Comparison of ENCODE assay signal across 1 fruit fly cellular context in genomic region chr3L:20444815-20445519, dm6.
A peak's percentile ranks its signal among the peaks of the same experiment; 100 is the strongest.
TF ChIP-seq lines count a peak whose summit lies in the region.

No protein-coding gene starts in this region.

TF ChIP-seq in whole organism, embryonic, 481 proteins besides CTCF, POLR2A, EP300 and RAD21 (continued from another document and continues in another):
- peak; percentile 77 for TF ChIP-seq CG6175 (GFP tag; IDR thresholded peaks at IDR 0.05; lab: Robert Waterston, UW)
- TF ChIP-seq klu (GFP tag; IDR thresholded peaks at IDR 0.05; lab: Robert Waterston, UW), result peak; percentile 79
- no peak for TF ChIP-seq Sin3A (optimal IDR thresholded peaks at IDR 0.05; lab: Kevin White, UChicago)
- TF ChIP-seq sisA (GFP tag; IDR thresholded peaks at IDR 0.05; lab: Robert Waterston, UW), result peak; percentile 89
- TF ChIP-seq grn (GFP tag; optimal IDR thresholded peaks at IDR 0.05; lab: Kevin White, UChicago), result peak; percentile 23
- peak; percentile 86 for TF ChIP-seq sim (GFP tag; IDR thresholded peaks at IDR 0.05; lab: Robert Waterston, UW)
- TF ChIP-seq CG12769 (tag; optimal IDR thresholded peaks at IDR 0.05; lab: Kevin White, UChicago), result peak; percentile 85
- no peak for TF ChIP-seq her (GFP tag; optimal IDR thresholded peaks at IDR 0.05; lab: Kevin White, UChicago)
- peak; percentile 50 for TF ChIP-seq CG4328 (GFP tag; optimal IDR thresholded peaks at IDR 0.05; lab: Kevin White, UChicago)
- peak; percentile 76 for TF ChIP-seq tin (GFP tag; optimal IDR thresholded peaks at IDR 0.05; lab: Kevin White, UChicago)
- peak; percentile 74 for TF ChIP-seq lilli (GFP tag; optimal IDR thresholded peaks at IDR 0.05; lab: Kevin White, UChicago)
- TF ChIP-seq Hr78 (GFP tag; optimal IDR thresholded peaks at IDR 0.05; lab: Kevin White, UChicago), result peak in 1 of 2 experiments; percentile 33
- TF ChIP-seq ranshi (GFP tag; IDR thresholded peaks at IDR 0.05; lab: Robert Waterston, UW), result peak; percentile 91
- no peak for TF ChIP-seq mld (GFP tag; IDR thresholded peaks at IDR 0.05; lab: Robert Waterston, UW; ENCODE audit: partially characterized antibody)
- peak; percentile 88 for TF ChIP-seq B-H1 (GFP tag; IDR thresholded peaks at IDR 0.05; lab: Robert Waterston, UW)
- TF ChIP-seq Ptx1 (GFP tag; IDR thresholded peaks at IDR 0.05; lab: Robert Waterston, UW), result peak; percentile 93
- TF ChIP-seq oc (tag; optimal IDR thresholded peaks at IDR 0.05; lab: Kevin White, UChicago), result peak; percentile 81
- peak; percentile 84 for TF ChIP-seq CG4730 (GFP tag; IDR thresholded peaks at IDR 0.05; lab: Robert Waterston, UW)
- TF ChIP-seq YL-1 (GFP tag; optimal IDR thresholded peaks at IDR 0.05; lab: Kevin White, UChicago), result peak; percentile 34
- no peak for TF ChIP-seq pan (optimal IDR thresholded peaks at IDR 0.05; lab: Kevin White, UChicago)
- TF ChIP-seq pan (GFP tag; optimal IDR thresholded peaks at IDR 0.05 in 1 of 2, IDR thresholded peaks at IDR 0.05 in 1 of 2), result peak in 1 of 2 experiments; percentile 94
- peak; percentile 77 for TF ChIP-seq nau (GFP tag; optimal IDR thresholded peaks at IDR 0.05; lab: Kevin White, UChicago)
- no peak for TF ChIP-seq abd-A (tag; optimal IDR thresholded peaks at IDR 0.05; lab: Kevin White, UChicago)
- peak; percentile 44 for TF ChIP-seq jumu (GFP tag; optimal IDR thresholded peaks at IDR 0.05; lab: Kevin White, UChicago)
- no peak for TF ChIP-seq ato (GFP tag; IDR thresholded peaks at IDR 0.05; lab: Robert Waterston, UW; ENCODE audit: partially characterized antibody)
- TF ChIP-seq CG11456 (GFP tag; IDR thresholded peaks at IDR 0.05; lab: Robert Waterston, UW), result peak; percentile 88
- peak; percentile 83 for TF ChIP-seq grau (tag; optimal IDR thresholded peaks at IDR 0.05; lab: Kevin White, UChicago)
- TF ChIP-seq CG17912 (GFP tag; optimal IDR thresholded peaks at IDR 0.05; lab: Kevin White, UChicago), result no peak
- peak; percentile 60 for TF ChIP-seq CG18011 (GFP tag; optimal IDR thresholded peaks at IDR 0.05; lab: Kevin White, UChicago)
- peak; percentile 88 for TF ChIP-seq CG4424 (GFP tag; optimal IDR thresholded peaks at IDR 0.05; lab: Kevin White, UChicago)
- peak; percentile 66 for TF ChIP-seq Spps (tag; optimal IDR thresholded peaks at IDR 0.05; lab: Kevin White, UChicago)
- peak; percentile 87 for TF ChIP-seq CG32772 (GFP tag; IDR thresholded peaks at IDR 0.05; lab: Robert Waterston, UW)
- peak; percentile 85 for TF ChIP-seq CG11247 (GFP tag; IDR thresholded peaks at IDR 0.05; lab: Robert Waterston, UW)
- TF ChIP-seq Usf (GFP tag; optimal IDR thresholded peaks at IDR 0.05; lab: Kevin White, UChicago), result peak; percentile 54
- 0 out of 3 replicates have a peak, but pooled peaks have one; percentile 20 for TF ChIP-seq CG14860 (GFP tag; IDR thresholded peaks at IDR 0.05; lab: Robert Waterston, UW; ENCODE audit: partially characterized antibody)
- TF ChIP-seq fd64A (GFP tag; optimal IDR thresholded peaks at IDR 0.05; lab: Kevin White, UChicago), result peak; percentile 68
- TF ChIP-seq CG11085 (GFP tag; IDR thresholded peaks at IDR 0.05; lab: Robert Waterston, UW), result peak; percentile 73
- peak; percentile 86 for TF ChIP-seq Fer3 (tag; optimal IDR thresholded peaks at IDR 0.05; lab: Kevin White, UChicago)
- peak; percentile 91 for TF ChIP-seq Sox102F (GFP tag; optimal IDR thresholded peaks at IDR 0.05; lab: Kevin White, UChicago)
- peak; percentile 85 for TF ChIP-seq Blimp-1 (GFP tag; optimal IDR thresholded peaks at IDR 0.05; lab: Kevin White, UChicago)
- TF ChIP-seq vvl (GFP tag; IDR thresholded peaks at IDR 0.05; lab: Robert Waterston, UW), result peak; percentile 96
- TF ChIP-seq dati (GFP tag; IDR thresholded peaks at IDR 0.05; lab: Robert Waterston, UW), result peak; percentile 74; the same call in 1 of the 2 replicates
- TF ChIP-seq CG12236 (GFP tag; optimal IDR thresholded peaks at IDR 0.05; lab: Kevin White, UChicago), result no peak
- TF ChIP-seq CG9609 (GFP tag; optimal IDR thresholded peaks at IDR 0.05; lab: Kevin White, UChicago), result peak; percentile 37
- peak; percentile 81 for TF ChIP-seq ssp (GFP tag; IDR thresholded peaks at IDR 0.05; lab: Robert Waterston, UW)
- peak; percentile 91 for TF ChIP-seq lmd (GFP tag; IDR thresholded peaks at IDR 0.05; lab: Robert Waterston, UW)
- TF ChIP-seq CG34224 (GFP tag; IDR thresholded peaks at IDR 0.05; lab: Robert Waterston, UW; ENCODE audit: partially characterized antibody), result no peak
- peak; percentile 84 for TF ChIP-seq al (GFP tag; IDR thresholded peaks at IDR 0.05; lab: Robert Waterston, UW)
- TF ChIP-seq dimm (GFP tag; IDR thresholded peaks at IDR 0.05; lab: Robert Waterston, UW), result peak; percentile 66; the same call in 1 of the 2 replicates
- TF ChIP-seq CG1647 (GFP tag; optimal IDR thresholded peaks at IDR 0.05; lab: Kevin White, UChicago), result no peak
- TF ChIP-seq CG34422 (GFP tag; IDR thresholded peaks at IDR 0.05; lab: Robert Waterston, UW), result peak; percentile 94
- no peak for TF ChIP-seq pfk (GFP tag; optimal IDR thresholded peaks at IDR 0.05; lab: Kevin White, UChicago)
- TF ChIP-seq Poxn (GFP tag; IDR thresholded peaks at IDR 0.05; lab: Robert Waterston, UW), result 0 out of 2 replicates have a peak, but pooled peaks have one; percentile 37
- TF ChIP-seq wdn (GFP tag; IDR thresholded peaks at IDR 0.05; lab: Robert Waterston, UW), result peak; percentile 81
- TF ChIP-seq CG3065 (GFP tag; optimal IDR thresholded peaks at IDR 0.05; lab: Kevin White, UChicago), result peak; percentile 43
- peak; percentile 69 for TF ChIP-seq CrebB (tag; optimal IDR thresholded peaks at IDR 0.05; lab: Kevin White, UChicago)
- TF ChIP-seq CG18476 (GFP tag; optimal IDR thresholded peaks at IDR 0.05; lab: Kevin White, UChicago), result peak; percentile 53
- peak; percentile 86 for TF ChIP-seq CG2889 (GFP tag; IDR thresholded peaks at IDR 0.05; lab: Robert Waterston, UW)
- TF ChIP-seq CG14050 (GFP tag; IDR thresholded peaks at IDR 0.05; lab: Robert Waterston, UW), result peak; percentile 87
- peak; percentile 79 for TF ChIP-seq fd3F (GFP tag; optimal IDR thresholded peaks at IDR 0.05; lab: Kevin White, UChicago)
- peak; percentile 82 for TF ChIP-seq Gug (GFP tag; IDR thresholded peaks at IDR 0.05; lab: Robert Waterston, UW)
- no peak for TF ChIP-seq CG15479 (GFP tag; optimal IDR thresholded peaks at IDR 0.05; lab: Kevin White, UChicago)
- peak; percentile 89 for TF ChIP-seq ind (GFP tag; optimal IDR thresholded peaks at IDR 0.05; lab: Kevin White, UChicago)
- peak; percentile 74 for TF ChIP-seq corto (GFP tag; optimal IDR thresholded peaks at IDR 0.05; lab: Kevin White, UChicago)
- TF ChIP-seq CG12071 (GFP tag; optimal IDR thresholded peaks at IDR 0.05; lab: Kevin White, UChicago), result peak; percentile 77
- peak; percentile 71 for TF ChIP-seq trem (tag; optimal IDR thresholded peaks at IDR 0.05; lab: Kevin White, UChicago)
- TF ChIP-seq HLH4C (GFP tag; IDR thresholded peaks at IDR 0.05; lab: Robert Waterston, UW; ENCODE audit: partially characterized antibody), result peak; percentile 45; the same call in 1 of the 3 replicates
- peak; percentile 84 for TF ChIP-seq caup (GFP tag; optimal IDR thresholded peaks at IDR 0.05; lab: Kevin White, UChicago; ENCODE audit: severe bottlenecking)
- TF ChIP-seq CG12659 (GFP tag; optimal IDR thresholded peaks at IDR 0.05; lab: Kevin White, UChicago), result peak; percentile 88
- peak; percentile 78 to 89 for TF ChIP-seq bsh (GFP tag; optimal IDR thresholded peaks at IDR 0.05; lab: Kevin White, UChicago)
- peak; percentile 88 for TF ChIP-seq CG14014 (GFP tag; IDR thresholded peaks at IDR 0.05; lab: Robert Waterston, UW)
- TF ChIP-seq C15 (GFP tag; IDR thresholded peaks at IDR 0.05; lab: Robert Waterston, UW), result peak; percentile 80; the same call in 2 of the 3 replicates
- peak; percentile 64 for TF ChIP-seq CG7987 (GFP tag; optimal IDR thresholded peaks at IDR 0.05; lab: Kevin White, UChicago)
- TF ChIP-seq dysf (GFP tag; IDR thresholded peaks at IDR 0.05; lab: Robert Waterston, UW), result peak; percentile 93
- peak; percentile 72 for TF ChIP-seq salm (tag; optimal IDR thresholded peaks at IDR 0.05; lab: Kevin White, UChicago)
- TF ChIP-seq Rfx (GFP tag; IDR thresholded peaks at IDR 0.05; lab: Robert Waterston, UW), result peak; percentile 91
- peak; percentile 86 for TF ChIP-seq Meics (GFP tag; optimal IDR thresholded peaks at IDR 0.05; lab: Kevin White, UChicago)
- peak; percentile 69 for TF ChIP-seq E2f2 (GFP tag; IDR thresholded peaks at IDR 0.05; lab: Robert Waterston, UW)
- TF ChIP-seq CG10543 (GFP tag; optimal IDR thresholded peaks at IDR 0.05; lab: Kevin White, UChicago), result peak; percentile 9
- TF ChIP-seq gfzf (GFP tag; optimal IDR thresholded peaks at IDR 0.05; lab: Kevin White, UChicago), result no peak
- peak; percentile 91 for TF ChIP-seq gce (GFP tag; IDR thresholded peaks at IDR 0.05; lab: Robert Waterston, UW)
- peak; percentile 64 for TF ChIP-seq cato (GFP tag; optimal IDR thresholded peaks at IDR 0.05; lab: Kevin White, UChicago; ENCODE audit: borderline replicate concordance)
- peak; percentile 74 for TF ChIP-seq org-1 (GFP tag; optimal IDR thresholded peaks at IDR 0.05; lab: Kevin White, UChicago)
- TF ChIP-seq tio (GFP tag; optimal IDR thresholded peaks at IDR 0.05; lab: Kevin White, UChicago), result peak; percentile 79
- TF ChIP-seq CG13624 (GFP tag; optimal IDR thresholded peaks at IDR 0.05; lab: Kevin White, UChicago), result peak; percentile 16
- TF ChIP-seq Hr3 (GFP tag; optimal IDR thresholded peaks at IDR 0.05; lab: Kevin White, UChicago), result peak; percentile 77
- peak; percentile 84 for TF ChIP-seq CG10959 (GFP tag; IDR thresholded peaks at IDR 0.05; lab: Robert Waterston, UW)
- TF ChIP-seq CG18764 (GFP tag; optimal IDR thresholded peaks at IDR 0.05; lab: Kevin White, UChicago), result peak; percentile 69
- TF ChIP-seq run (tag; optimal IDR thresholded peaks at IDR 0.05; lab: Kevin White, UChicago), result peak; percentile 77
- TF ChIP-seq dmrt99B (tag; optimal IDR thresholded peaks at IDR 0.05; lab: Kevin White, UChicago), result peak; percentile 91
- TF ChIP-seq pum (GFP tag; optimal IDR thresholded peaks at IDR 0.05; lab: Kevin White, UChicago), result no peak
- TF ChIP-seq CG17328 (GFP tag; IDR thresholded peaks at IDR 0.05; lab: Robert Waterston, UW), result peak; percentile 94
- peak; percentile 82 for TF ChIP-seq CG13424 (tag; optimal IDR thresholded peaks at IDR 0.05; lab: Kevin White, UChicago)
- no peak for TF ChIP-seq B-H2 (GFP tag; optimal IDR thresholded peaks at IDR 0.05; lab: Kevin White, UChicago)
- TF ChIP-seq bab2 (GFP tag; optimal IDR thresholded peaks at IDR 0.05; lab: Kevin White, UChicago), result no peak
- TF ChIP-seq bcd (GFP tag; optimal IDR thresholded peaks at IDR 0.05; lab: Kevin White, UChicago), result peak; percentile 85
- TF ChIP-seq HLHmδ (GFP tag; optimal IDR thresholded peaks at IDR 0.05; lab: Kevin White, UChicago), result no peak
- peak; percentile 51 for TF ChIP-seq Lhr (GFP tag; optimal IDR thresholded peaks at IDR 0.05; lab: Kevin White, UChicago)
- peak; percentile 74 for TF ChIP-seq odd (GFP tag; optimal IDR thresholded peaks at IDR 0.05; lab: Kevin White, UChicago)
- no peak for TF ChIP-seq Side (GFP tag; optimal IDR thresholded peaks at IDR 0.05; lab: Kevin White, UChicago)
- peak; percentile 5 for TF ChIP-seq Antp (GFP tag; optimal IDR thresholded peaks at IDR 0.05; lab: Kevin White, UChicago)
- TF ChIP-seq CG3847 (GFP tag; IDR thresholded peaks at IDR 0.05; lab: Robert Waterston, UW), result peak; percentile 78
- peak; percentile 89 for TF ChIP-seq ken (GFP tag; IDR thresholded peaks at IDR 0.05; lab: Robert Waterston, UW)
- TF ChIP-seq Fer1 (GFP tag; optimal IDR thresholded peaks at IDR 0.05; lab: Kevin White, UChicago), result peak; percentile 81
- peak; percentile 72 for TF ChIP-seq CG5180 (GFP tag; optimal IDR thresholded peaks at IDR 0.05; lab: Kevin White, UChicago)
- TF ChIP-seq CG15601 (tag; optimal IDR thresholded peaks at IDR 0.05; lab: Kevin White, UChicago), result peak; percentile 62
- TF ChIP-seq ap (GFP tag; IDR thresholded peaks at IDR 0.05; lab: Robert Waterston, UW), result peak; percentile 84
- peak; percentile 82 for TF ChIP-seq CG4404 (GFP tag; IDR thresholded peaks at IDR 0.05; lab: Robert Waterston, UW)
- TF ChIP-seq Myb (GFP tag; optimal IDR thresholded peaks at IDR 0.05; lab: Kevin White, UChicago), result no peak
- peak; percentile 82 for TF ChIP-seq Taf1 (GFP tag; IDR thresholded peaks at IDR 0.05; lab: Robert Waterston, UW)
- TF ChIP-seq shn (GFP tag; optimal IDR thresholded peaks at IDR 0.05; lab: Kevin White, UChicago), result no peak
- no peak for TF ChIP-seq da (GFP tag; optimal IDR thresholded peaks at IDR 0.05; lab: Kevin White, UChicago)
- no peak for TF ChIP-seq unc-4 (GFP tag; IDR thresholded peaks at IDR 0.05; lab: Robert Waterston, UW; ENCODE audit: partially characterized antibody)
- TF ChIP-seq CG31388 (GFP tag; optimal IDR thresholded peaks at IDR 0.05; lab: Kevin White, UChicago), result peak; percentile 71
- peak; percentile 86 for TF ChIP-seq Med (GFP tag; lab: Kevin White, UChicago)
- peak; percentile 75 for TF ChIP-seq dmrt11E (tag; optimal IDR thresholded peaks at IDR 0.05; lab: Kevin White, UChicago)
- TF ChIP-seq pho (GFP tag; optimal IDR thresholded peaks at IDR 0.05; lab: Kevin White, UChicago), result peak; percentile 11
- TF ChIP-seq pnt (GFP tag; optimal IDR thresholded peaks at IDR 0.05; lab: Kevin White, UChicago), result no peak
- TF ChIP-seq eyg (GFP tag; optimal IDR thresholded peaks at IDR 0.05; lab: Kevin White, UChicago), result peak; percentile 49
- TF ChIP-seq fru (optimal IDR thresholded peaks at IDR 0.05; lab: Kevin White, UChicago), result no peak
- peak; percentile 69 for TF ChIP-seq CG2120 (GFP tag; optimal IDR thresholded peaks at IDR 0.05; lab: Kevin White, UChicago)
- no peak for TF ChIP-seq disco-r (GFP tag; optimal IDR thresholded peaks at IDR 0.05; lab: Kevin White, UChicago)
- TF ChIP-seq CG3726 (GFP tag; IDR thresholded peaks at IDR 0.05; lab: Robert Waterston, UW), result peak; percentile 74; the same call in 1 of the 3 replicates
- peak; percentile 95 for TF ChIP-seq ci (GFP tag; IDR thresholded peaks at IDR 0.05; lab: Robert Waterston, UW)
- no peak for TF ChIP-seq Hr39 (optimal IDR thresholded peaks at IDR 0.05; lab: Kevin White, UChicago)
- TF ChIP-seq CHES-1-like (GFP tag; optimal IDR thresholded peaks at IDR 0.05; lab: Kevin White, UChicago), result no peak
- 0 out of 2 replicates have a peak, but pooled peaks have one; percentile 46 for TF ChIP-seq ro (GFP tag; IDR thresholded peaks at IDR 0.05; lab: Robert Waterston, UW)
- TF ChIP-seq CG6791 (GFP tag; IDR thresholded peaks at IDR 0.05; lab: Robert Waterston, UW; ENCODE audit: partially characterized antibody), result peak; percentile 63
- peak; percentile 79 for TF ChIP-seq CG16815 (GFP tag; optimal IDR thresholded peaks at IDR 0.05; lab: Kevin White, UChicago)
- no peak for TF ChIP-seq lov (optimal IDR thresholded peaks at IDR 0.05; lab: Kevin White, UChicago)
- peak; percentile 89 for TF ChIP-seq lov (GFP tag; IDR thresholded peaks at IDR 0.05; lab: Robert Waterston, UW)
